Worm (Caenorhabditis elegans): Measurements from ENCODE around the gene ZK622.1.

Gene ZK622.1

ce11 chrII:5276736-5277135, 16.9 kb upstream of the ZK622.1 start:
- TF ChIP-seq rcor-1 (GFP tag; IDR thresholded peaks at IDR 0.05) (no peak), ztf-22 (GFP tag; optimal IDR thresholded peaks at IDR 0.05) (no peak), egrh-3 (GFP tag; IDR thresholded peaks at IDR 0.05) (no peak), nhr-179 (tag; optimal IDR thresholded peaks at IDR 0.05) (no peak), mel-28 (tag; optimal IDR thresholded peaks at IDR 0.05; ENCODE audit: borderline replicate concordance) (no peak), die-1 (tag; optimal IDR thresholded peaks at IDR 0.05) (no peak), madf-8 (GFP tag; conservative IDR thresholded peaks at IDR 0.05) (no peak), chd-7 (tag; optimal IDR thresholded peaks at IDR 0.05) (peak; percentile 11), mcd-1 (GFP tag; IDR thresholded peaks at IDR 0.05) (no peak), hlh-12 (tag; optimal IDR thresholded peaks at IDR 0.05) (no peak), lsy-27 (tag; optimal IDR thresholded peaks at IDR 0.05; ENCODE audit: borderline replicate concordance, insufficient read depth) (no peak), dpff-1 (tag; optimal IDR thresholded peaks at IDR 0.05) (no peak), gei-17 (GFP tag; optimal IDR thresholded peaks at IDR 0.05) (no peak), Y53F4B.3 (GFP tag; IDR thresholded peaks at IDR 0.05) (no peak), snpc-3.4 (tag; optimal IDR thresholded peaks at IDR 0.05) (no peak), lin-40 (tag; optimal IDR thresholded peaks at IDR 0.05) (no peak), ceh-27 (GFP tag; optimal IDR thresholded peaks at IDR 0.05) (no peak), K12H6.12 (tag; optimal IDR thresholded peaks at IDR 0.05) (peak; percentile 33), B0019.2 (GFP tag; conservative IDR thresholded peaks at IDR 0.05) (no peak), hlh-26 (GFP tag; conservative IDR thresholded peaks at IDR 0.05) (no peak), zfh-2 (GFP tag; conservative IDR thresholded peaks at IDR 0.05) (0 out of 2 replicates have a peak, but pooled peaks have one; percentile 30), F57C9.4 (tag; optimal IDR thresholded peaks at IDR 0.05) (no peak), C06A6.2 (GFP tag; conservative IDR thresholded peaks at IDR 0.05) (no peak), K11D2.4 (GFP tag; IDR thresholded peaks at IDR 0.05) (no peak), ekl-4 (GFP tag; IDR thresholded peaks at IDR 0.05) (no peak)

ce11 chrII:5277780-5278179, 15.8 kb upstream of the ZK622.1 start:
- no peak for TF ChIP-seq F22D6.2 (tag; optimal IDR thresholded peaks at IDR 0.05)
- TF ChIP-seq ZK185.1 (tag; optimal IDR thresholded peaks at IDR 0.05; ENCODE audit: poor library complexity, severe bottlenecking), result no peak
- TF ChIP-seq hlh-26 (GFP tag; conservative IDR thresholded peaks at IDR 0.05), result no peak
- no peak for TF ChIP-seq madf-6 (GFP tag; IDR thresholded peaks at IDR 0.05)
- peak; percentile 4 for TF ChIP-seq ztf-26 (tag; optimal IDR thresholded peaks at IDR 0.05)
- TF ChIP-seq lir-1 (GFP tag; conservative IDR thresholded peaks at IDR 0.05), result no peak
- TF ChIP-seq ztf-3 (GFP tag; optimal IDR thresholded peaks at IDR 0.05), result no peak
- TF ChIP-seq ztf-6 (GFP tag; IDR thresholded peaks at IDR 0.05), result no peak
- 0 out of 2 replicates have a peak, but pooled peaks have one; percentile 8 for TF ChIP-seq Y95B8A.8 (GFP tag; IDR thresholded peaks at IDR 0.05)
- no peak for TF ChIP-seq let-526 (GFP tag; IDR thresholded peaks at IDR 0.05)
- no peak for TF ChIP-seq egrh-3 (GFP tag; IDR thresholded peaks at IDR 0.05)
- no peak for TF ChIP-seq Y53F4B.3 (GFP tag; IDR thresholded peaks at IDR 0.05)

- TF ChIP-seq lin-26 (GFP tag; IDR thresholded peaks at IDR 0.05) (peak; percentile 58; the same call in 1 of the 2 replicates), lin-40 (tag; optimal IDR thresholded peaks at IDR 0.05) (peak; percentile 10), Y95B8A.8 (GFP tag; IDR thresholded peaks at IDR 0.05) (no peak), F10E7.11 (tag; optimal IDR thresholded peaks at IDR 0.05) (no peak), let-607 (tag; optimal IDR thresholded peaks at IDR 0.05) (peak in 1 of 2 experiments; percentile 85), nhr-80 (tag; optimal IDR thresholded peaks at IDR 0.05) (peak; percentile 73), nhr-120 (GFP tag; IDR thresholded peaks at IDR 0.05) (no peak), ceh-27 (GFP tag; optimal IDR thresholded peaks at IDR 0.05) (no peak), chd-7 (tag; optimal IDR thresholded peaks at IDR 0.05) (no peak), zfh-2 (GFP tag; conservative IDR thresholded peaks at IDR 0.05) (no peak), mes-4 (tag; optimal IDR thresholded peaks at IDR 0.05) (no peak), bed-2 (GFP tag; IDR thresholded peaks at IDR 0.05) (no peak), lin-35 (GFP tag; optimal IDR thresholded peaks at IDR 0.05) (no peak), hsf-1 (GFP tag; IDR thresholded peaks at IDR 0.05) (no peak), B0336.3 (GFP tag; IDR thresholded peaks at IDR 0.05) (0 out of 2 replicates have a peak, but pooled peaks have one; percentile 15), atf-7 (tag; optimal IDR thresholded peaks at IDR 0.05) (peak; percentile 39), B0261.1 (tag; optimal IDR thresholded peaks at IDR 0.05) (no peak), hlh-26 (GFP tag; conservative IDR thresholded peaks at IDR 0.05) (no peak), repo-1 (tag; optimal IDR thresholded peaks at IDR 0.05) (no peak)
Measured at ce11 chrII:5281137-5281536, 12.5 kb upstream of the ZK622.1 start.
